Worm (Caenorhabditis elegans) whole organism, L1 larva: ENCODE measurements around the gene C33H5.2.

ENCODE experiments used
- ces-1 ChIP-seq: fragments of 150-350 bp; optimal IDR thresholded peaks from 2 replicates; lab custom pipeline; 2014; ENCODE audit warnings: missing biosample characterization, missing genetic modification reagents, missing genetic modification characterization
- fkh-10 ChIP-seq: sonication (generic microtip); optimal IDR thresholded peaks from 2 replicates; lab custom pipeline; 2017; ENCODE audit warnings: missing biosample characterization, missing genetic modification reagents, missing genetic modification characterization
- mab-9 ChIP-seq: fragments of 200-800 bp; sonication (Bioruptor generic); IDR thresholded peaks from 2 replicates; pipeline ENCODE4 v1.3.6; 2022; ENCODE audit warnings: missing genetic modification reagents, missing genetic modification characterization, missing compliant biosample characterization
- nhr-28 ChIP-seq: fragments of 150-350 bp; optimal IDR thresholded peaks from 2 replicates; lab custom pipeline; 2014; ENCODE audit warnings: missing biosample characterization, missing genetic modification characterization
- nhr-76 ChIP-seq: sonication (generic microtip); optimal IDR thresholded peaks from 2 replicates; lab custom pipeline; 2017; ENCODE audit warnings: missing biosample characterization, missing genetic modification characterization
- pqm-1 ChIP-seq: sonication (generic microtip); optimal IDR thresholded peaks from 3 replicates; lab custom pipeline; 2017; ENCODE audit warnings: missing biosample characterization, missing genetic modification characterization
- tbx-2 ChIP-seq: sonication (generic microtip); optimal IDR thresholded peaks from 2 replicates; lab custom pipeline; 2016; ENCODE audit warnings: missing genetic modification characterization, missing compliant biosample characterization

- no peak for TF ChIP-seq tbx-2 (tag; lab: Kevin White, UChicago)
- TF ChIP-seq nhr-76 (tag; lab: Kevin White, UChicago), result no peak
- TF ChIP-seq pqm-1, result no peak
- TF ChIP-seq mab-9, result no peak
- no peak for TF ChIP-seq nhr-28 (tag; lab: Kevin White, UChicago)
- TF ChIP-seq ces-1 (GFP tag; lab: Kevin White, UChicago), result no peak
- TF ChIP-seq fkh-10 (GFP tag; lab: Kevin White, UChicago), result no peak
Measured at ce11 chrIV:7829275-7829938, 24.6 kb downstream of the C33H5.2 start, which contains the start of gene C06A6.4.
